Worm (Caenorhabditis elegans) whole organism, young adult: ENCODE measurements around the gene sri-60.
A peak's percentile ranks its signal among the peaks of the same experiment; 100 is the strongest.

Experiments used
- B0035.1 ChIP-seq: sonication (generic microtip); optimal IDR thresholded peaks from 2 replicates; lab custom pipeline; 2016; ENCODE audit warnings: missing genetic modification characterization, mild to moderate bottlenecking, missing compliant biosample characterization, missing genotype, missing genetic modification reagents
- B0261.1 ChIP-seq: sonication (generic microtip); optimal IDR thresholded peaks from 2 replicates; lab custom pipeline; 2016; ENCODE audit warnings: mild to moderate bottlenecking, missing genetic modification characterization, moderate library complexity, missing compliant biosample characterization
- B0336.3 ChIP-seq: fragments of 200-800 bp; sonication (Bioruptor generic); IDR thresholded peaks from 2 replicates; pipeline ENCODE4 v1.3.6; 2022; ENCODE audit warnings: missing genetic modification characterization, missing compliant biosample characterization
- C06A6.2 ChIP-seq: fragments of 200-800 bp; sonication (Bioruptor generic); conservative IDR thresholded peaks from 2 replicates; pipeline ENCODE4 v1.3.6; 2022; ENCODE audit warnings: missing genetic modification characterization, missing compliant biosample characterization
- D2030.7 ChIP-seq: fragments of 200-800 bp; sonication (Bioruptor generic); IDR thresholded peaks from 2 replicates; pipeline ENCODE4 v1.3.6; 2022; ENCODE audit warnings: missing genetic modification reagents, missing genetic modification characterization, missing compliant biosample characterization
- F23B12.7 ChIP-seq: sonication (generic microtip); optimal IDR thresholded peaks from 2 replicates; lab custom pipeline; 2017; ENCODE audit warnings: missing genetic modification characterization, mild to moderate bottlenecking, missing compliant biosample characterization, antibody characterized with exemption, moderate library complexity; ENCODE audit not compliant: insufficient read depth
- F52B5.7 ChIP-seq: sonication (generic microtip); optimal IDR thresholded peaks from 2 replicates; lab custom pipeline; 2016; ENCODE audit warnings: mild to moderate bottlenecking, missing genetic modification characterization, missing compliant biosample characterization
- F57A8.1 ChIP-seq: fragments of 200-800 bp; sonication (Bioruptor generic); optimal IDR thresholded peaks from 2 replicates; lab custom pipeline; 2018; ENCODE audit warnings: mild to moderate bottlenecking, missing genetic modification characterization, moderate library complexity, missing compliant biosample characterization
- K11D2.4 ChIP-seq: fragments of 200-800 bp; sonication (Bioruptor generic); IDR thresholded peaks from 2 replicates; pipeline ENCODE4 v1.3.6; 2022; ENCODE audit warnings: missing genetic modification reagents, missing genetic modification characterization, missing compliant biosample characterization
- T07F8.4 ChIP-seq: sonication (generic microtip); optimal IDR thresholded peaks from 2 replicates; lab custom pipeline; 2016; ENCODE audit warnings: mild to moderate bottlenecking, missing genetic modification characterization, moderate library complexity, missing compliant biosample characterization
- aptf-2 ChIP-seq: fragments of 200-800 bp; sonication (Bioruptor generic); conservative IDR thresholded peaks from 2 replicates; pipeline ENCODE4 v1.3.6; 2022; ENCODE audit warnings: missing genetic modification reagents, missing genetic modification characterization, missing compliant biosample characterization
- ceh-27 ChIP-seq: fragments of 200-800 bp; sonication (Bioruptor generic); optimal IDR thresholded peaks from 2 replicates; lab custom pipeline; 2018; ENCODE audit warnings: mild to moderate bottlenecking, missing genetic modification characterization, moderate library complexity, missing compliant biosample characterization
- chd-7 ChIP-seq: sonication (generic microtip); optimal IDR thresholded peaks from 2 replicates; lab custom pipeline; 2016; ENCODE audit warnings: mild to moderate bottlenecking, missing genetic modification characterization, moderate library complexity, missing compliant biosample characterization
- egrh-3 ChIP-seq: fragments of 200-800 bp; sonication (Bioruptor generic); IDR thresholded peaks from 2 replicates; pipeline ENCODE4 v1.3.6; 2022; ENCODE audit warnings: missing genetic modification reagents, missing genetic modification characterization, missing compliant biosample characterization
- hmg-1.2 ChIP-seq: fragments of 200-800 bp; sonication (Bioruptor generic); IDR thresholded peaks from 2 replicates; pipeline ENCODE4 v1.3.6; 2022; ENCODE audit warnings: missing genetic modification reagents, missing genetic modification characterization, missing compliant biosample characterization
- hmg-20 ChIP-seq: fragments of 200-800 bp; sonication (Bioruptor generic); IDR thresholded peaks from 2 replicates; pipeline ENCODE4 v1.3.6; 2022; ENCODE audit warnings: missing genetic modification reagents, missing genetic modification characterization, missing compliant biosample characterization
- hsf-1 ChIP-seq: fragments of 200-800 bp; sonication (Bioruptor generic); IDR thresholded peaks from 2 replicates; pipeline ENCODE4 v1.3.6; 2022; ENCODE audit warnings: missing genetic modification reagents, missing genetic modification characterization, missing compliant biosample characterization
- lin-26 ChIP-seq: fragments of 200-800 bp; sonication (Bioruptor generic); IDR thresholded peaks from 2 replicates; pipeline ENCODE4 v1.3.6; 2022; ENCODE audit warnings: missing genetic modification reagents, missing genetic modification characterization, missing compliant biosample characterization
- lin-40 ChIP-seq: sonication (generic microtip); optimal IDR thresholded peaks from 2 replicates; lab custom pipeline; 2016; ENCODE audit warnings: missing genetic modification characterization, mild to moderate bottlenecking, missing compliant biosample characterization, missing genotype, missing genetic modification reagents
- lin-54 ChIP-seq: fragments of 200-800 bp; sonication (Bioruptor generic); optimal IDR thresholded peaks from 2 replicates; lab custom pipeline; 2018; ENCODE audit warnings: mild to moderate bottlenecking, missing genetic modification characterization, missing compliant biosample characterization
- madf-6 ChIP-seq: fragments of 200-800 bp; sonication (Bioruptor generic); IDR thresholded peaks from 2 replicates; pipeline ENCODE4 v1.3.6; 2022; ENCODE audit warnings: missing genetic modification reagents, missing genetic modification characterization, missing compliant biosample characterization
- madf-8 ChIP-seq: fragments of 200-800 bp; sonication (Bioruptor generic); conservative IDR thresholded peaks from 2 replicates; pipeline ENCODE4 v1.3.6; 2022; ENCODE audit warnings: missing genetic modification reagents, missing genetic modification characterization, missing compliant biosample characterization
- mes-4 ChIP-seq: sonication (generic microtip); optimal IDR thresholded peaks from 2 replicates; lab custom pipeline; 2016; ENCODE audit warnings: missing genotype, missing genetic modification characterization, missing compliant biosample characterization
- nfya-2 ChIP-seq: fragments of 200-800 bp; sonication (Bioruptor generic); IDR thresholded peaks from 2 replicates; pipeline ENCODE4 v1.3.6; 2022; ENCODE audit warnings: missing genetic modification reagents, missing genetic modification characterization, missing compliant biosample characterization
- nfyb-1 ChIP-seq: fragments of 200-800 bp; sonication (Bioruptor generic); IDR thresholded peaks from 2 replicates; pipeline ENCODE4 v1.3.6; 2022; ENCODE audit warnings: missing genetic modification reagents, missing genetic modification characterization, missing compliant biosample characterization
- nhr-120 ChIP-seq: fragments of 200-800 bp; sonication (Bioruptor generic); IDR thresholded peaks from 2 replicates; pipeline ENCODE4 v1.3.6; 2022; ENCODE audit warnings: missing genetic modification characterization, missing compliant biosample characterization
- nhr-27 ChIP-seq: fragments of 200-800 bp; sonication (Bioruptor generic); optimal IDR thresholded peaks from 2 replicates; lab custom pipeline; 2018; ENCODE audit warnings: mild to moderate bottlenecking, missing genetic modification characterization, moderate library complexity, missing compliant biosample characterization
- rec-8 ChIP-seq, 2 experiments: sonication (generic microtip); optimal IDR thresholded peaks; 2 replicates each; lab custom pipeline; 2016; ENCODE audit warnings: mild to moderate bottlenecking in 2 of 2, missing genetic modification characterization in 2 of 2, missing genetic modification reagents in 2 of 2, missing genotype in 2 of 2, missing biosample characterization in 1 of 2, missing compliant biosample characterization in 1 of 2, moderate library complexity in 1 of 2
- rpc-1 ChIP-seq, 2 experiments: fragments of 150-350 bp in 1 of 2; sonication (generic microtip) in 1 of 2; optimal IDR thresholded peaks; 2 replicates each; lab custom pipeline; 2014 to 2018; ENCODE audit warnings: missing biosample characterization in 1 of 2, missing genetic modification characterization in 1 of 2, missing genetic modification reagents in 1 of 2, missing genotype in 1 of 2
- sdz-38 ChIP-seq: sonication (generic microtip); optimal IDR thresholded peaks from 2 replicates; lab custom pipeline; 2016; ENCODE audit warnings: missing genotype, missing genetic modification characterization, missing compliant biosample characterization
- sea-2 ChIP-seq: fragments of 200-800 bp; sonication (Bioruptor generic); IDR thresholded peaks from 2 replicates; pipeline ENCODE4 v1.3.6; 2022; ENCODE audit warnings: missing genetic modification characterization, missing compliant biosample characterization
- snpc-1.1 ChIP-seq: sonication (generic microtip); optimal IDR thresholded peaks from 2 replicates; lab custom pipeline; 2017; ENCODE audit warnings: missing genetic modification characterization, mild to moderate bottlenecking, missing compliant biosample characterization, antibody characterized with exemption, moderate library complexity, missing genotype, missing genetic modification reagents; ENCODE audit not compliant: insufficient read depth
- snpc-4 ChIP-seq, 5 experiments: fragments of 150-350 bp in 1 of 5; sonication (generic microtip) in 4 of 5; optimal IDR thresholded peaks; 2 replicates each; lab custom pipeline; 2014 to 2018; ENCODE audit warnings: missing genetic modification characterization in 5 of 5, missing biosample characterization in 3 of 5, antibody characterized with exemption in 2 of 5, mild to moderate bottlenecking in 2 of 5, missing compliant biosample characterization in 2 of 5, missing genotype in 2 of 5, moderate library complexity in 2 of 5, missing genetic modification reagents in 1 of 5
- somi-1 ChIP-seq: fragments of 200-800 bp; sonication (Bioruptor generic); optimal IDR thresholded peaks from 2 replicates; lab custom pipeline; 2018; ENCODE audit warnings: mild to moderate bottlenecking, missing genetic modification characterization, missing compliant biosample characterization
- sptf-2 ChIP-seq: fragments of 200-800 bp; sonication (Bioruptor generic); optimal IDR thresholded peaks from 2 replicates; lab custom pipeline; 2018; ENCODE audit warnings: mild to moderate bottlenecking, missing genetic modification characterization, missing compliant biosample characterization
- tbp1 ChIP-seq: fragments of 200-800 bp; sonication (Bioruptor generic); optimal IDR thresholded peaks from 2 replicates; lab custom pipeline; 2018; ENCODE audit warnings: mild to moderate bottlenecking, missing genetic modification characterization, missing compliant biosample characterization
- unc-62 ChIP-seq: fragments of 150-350 bp; optimal IDR thresholded peaks from 2 replicates; lab custom pipeline; 2014; ENCODE audit warnings: missing biosample characterization, missing genetic modification reagents, missing genetic modification characterization
- zfh-2 ChIP-seq: fragments of 200-800 bp; sonication (Bioruptor generic); conservative IDR thresholded peaks from 2 replicates; pipeline ENCODE4 v1.3.6; 2022; ENCODE audit warnings: missing genetic modification reagents, missing genetic modification characterization, missing compliant biosample characterization
- ztf-25 ChIP-seq: fragments of 200-800 bp; sonication (Bioruptor generic); IDR thresholded peaks from 2 replicates; pipeline ENCODE4 v1.3.6; 2022; ENCODE audit warnings: missing genetic modification reagents, missing genetic modification characterization, missing compliant biosample characterization

sri-60 gene

DNA sequence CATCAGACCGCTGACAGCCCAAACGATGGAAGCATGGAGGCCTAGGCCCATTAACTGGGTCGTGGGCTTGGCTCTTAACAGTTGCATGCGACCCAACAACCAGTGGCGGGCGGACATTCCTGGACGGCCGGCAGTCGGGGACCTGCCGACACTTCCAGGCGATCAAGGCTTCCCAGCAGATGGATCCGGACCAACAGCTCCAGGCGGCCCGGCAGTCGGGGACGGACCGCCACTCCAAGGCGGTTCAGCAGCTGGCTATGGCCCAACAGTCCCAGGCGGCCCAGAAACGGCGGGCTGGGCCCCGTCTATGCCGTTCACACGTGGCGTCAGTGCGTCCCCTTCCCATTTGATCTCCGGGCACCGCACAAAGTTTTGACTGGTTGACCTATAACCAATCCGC is 38.7 kb upstream of the sri-60 start (continued):
- TF ChIP-seq madf-6 (GFP tag; lab: Robert Waterston, UW): no peak

- TF ChIP-seq unc-62 (GFP tag; lab: Kevin White, UChicago) (no peak), F57A8.1 (GFP tag; lab: Kevin White, UChicago) (no peak), T07F8.4 (tag; lab: Kevin White, UChicago) (no peak)
These were observed 37.0 kb upstream of the sri-60 start, which contains the start of gene T05A8.6 for ce11 chrII:2739619-2740018. T05A8.6 (minus strand) TSS chrII:2739719.

- TF ChIP-seq lin-40 (tag; lab: Kevin White, UChicago) (no peak), zfh-2 (GFP tag; lab: Robert Waterston, UW) (peak; percentile 70), egrh-3 (GFP tag; lab: Robert Waterston, UW) (peak; percentile 50), hmg-20 (GFP tag; lab: Robert Waterston, UW) (no peak), rec-8 (tag; optimal IDR thresholded peaks at IDR 0.05; lab: Kevin White, UChicago) (no peak), D2030.7 (0 out of 2 replicates have a peak, but pooled peaks have one; percentile 22), sptf-2 (GFP tag; lab: Kevin White, UChicago) (peak; percentile 14), unc-62 (GFP tag; lab: Kevin White, UChicago) (no peak), mes-4 (tag; lab: Kevin White, UChicago) (no peak), madf-8 (GFP tag; lab: Robert Waterston, UW) (no peak), nfya-2 (GFP tag; lab: Robert Waterston, UW) (no peak), nhr-27 (tag; lab: Kevin White, UChicago) (no peak), snpc-4 (GFP tag; optimal IDR thresholded peaks at IDR 0.05; lab: Kevin White, UChicago) (no peak), snpc-4 (tag; optimal IDR thresholded peaks at IDR 0.05; lab: Kevin White, UChicago) (peak in 2 of 4 experiments; percentile 30 to 66)
- TF ChIP-seq, all 124 proteins: peak for 5
These were observed 34.3 kb upstream of the sri-60 start for ce11 chrII:2736938-2737337.

DNA sequence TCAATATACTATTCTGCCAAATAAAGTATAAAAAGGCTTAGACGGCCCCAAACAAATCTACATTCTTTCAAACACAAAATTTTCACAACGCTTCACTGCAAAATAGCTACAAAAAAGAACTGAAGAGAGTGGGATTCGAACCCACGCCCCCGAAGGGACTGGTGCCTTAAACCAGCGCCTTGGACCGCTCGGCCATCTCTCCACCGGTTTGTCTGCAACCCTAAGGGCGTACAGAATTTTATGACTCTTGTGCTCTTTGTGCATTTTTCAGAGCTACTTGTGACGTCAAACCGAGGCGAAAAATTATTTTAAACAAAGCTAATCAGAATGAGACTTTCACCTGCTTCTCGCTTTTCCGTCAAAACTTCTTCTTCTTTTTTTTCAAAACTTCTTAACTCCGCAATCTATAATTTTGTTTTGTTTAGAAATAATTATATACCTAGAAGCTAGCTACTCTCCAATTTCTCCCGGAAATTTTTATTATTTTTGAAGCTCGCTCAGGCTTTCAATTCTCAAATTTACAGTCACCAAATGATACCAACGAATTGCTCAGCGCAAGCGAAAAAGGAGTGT is 33.6 kb upstream of the sri-60 start, which contains the start of gene T05A8.8:
Gene T05A8.8 (plus strand): TSS at position 523 of the 573 bp plus-strand sequence.
- peak; percentile 32; the same call in 1 of the 2 replicates for TF ChIP-seq madf-6 (GFP tag; lab: Robert Waterston, UW)
- 0 out of 2 replicates have a peak, but pooled peaks have one; percentile 14 for TF ChIP-seq nfyb-1 (GFP tag; lab: Robert Waterston, UW)
- no peak for TF ChIP-seq ceh-27
- TF ChIP-seq F23B12.7: no peak
- TF ChIP-seq sdz-38 (tag; lab: Kevin White, UChicago): no peak
- peak; percentile 50; the same call in 1 of the 2 replicates for TF ChIP-seq lin-26 (GFP tag; lab: Robert Waterston, UW)
- peak; percentile 48 for TF ChIP-seq rpc-1 (optimal IDR thresholded peaks at IDR 0.05; lab: Kevin White, UChicago)
- peak; percentile 74 for TF ChIP-seq rpc-1 (tag; optimal IDR thresholded peaks at IDR 0.05; lab: Kevin White, UChicago)
- peak; percentile 23; the same call in 1 of the 2 replicates for TF ChIP-seq hmg-1.2 (GFP tag; lab: Robert Waterston, UW)
- TF ChIP-seq F52B5.7 (tag; lab: Kevin White, UChicago): no peak
- 0 out of 2 replicates have a peak, but pooled peaks have one; percentile 15 for TF ChIP-seq hsf-1 (GFP tag; lab: Robert Waterston, UW)
- peak; percentile 45 for TF ChIP-seq D2030.7
- TF ChIP-seq K11D2.4 (GFP tag; lab: Robert Waterston, UW): no peak
- TF ChIP-seq tbp1: peak; percentile 86
- 0 out of 2 replicates have a peak, but pooled peaks have one; percentile 40 for TF ChIP-seq nhr-120 (GFP tag; lab: Robert Waterston, UW)

DNA sequence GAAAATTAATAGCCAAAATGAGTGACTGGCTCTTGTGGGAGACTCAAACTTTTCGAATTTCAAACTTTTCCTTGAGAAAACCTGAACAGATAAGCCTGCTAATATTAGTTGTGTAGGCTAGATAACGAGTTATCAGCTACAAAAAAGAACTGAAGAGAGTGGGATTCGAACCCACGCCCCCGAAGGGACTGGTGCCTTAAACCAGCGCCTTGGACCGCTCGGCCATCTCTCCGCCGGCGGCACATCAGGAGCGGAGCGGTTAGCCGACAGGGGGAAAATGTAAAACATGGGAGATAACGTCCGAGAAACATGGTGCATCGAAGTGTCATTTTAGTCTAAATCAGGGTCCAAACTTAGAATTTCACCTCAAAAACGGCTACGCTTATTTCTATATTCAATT is 33.0 kb upstream of the sri-60 start:
- TF ChIP-seq lin-54 (GFP tag; lab: Kevin White, UChicago) (peak; percentile 13), B0261.1 (peak; percentile 74), aptf-2 (GFP tag; lab: Robert Waterston, UW) (no peak), chd-7 (tag; lab: Kevin White, UChicago) (no peak), snpc-1.1 (no peak), ztf-25 (GFP tag; lab: Robert Waterston, UW) (peak; percentile 62; the same call in 1 of the 2 replicates), B0035.1 (tag; lab: Kevin White, UChicago) (no peak), somi-1 (no peak), C06A6.2 (no peak), B0336.3 (GFP tag; lab: Robert Waterston, UW) (no peak), sea-2 (no peak), tbp1 (peak; percentile 86)
